Worm (Caenorhabditis elegans) whole organism, L4 larva: ENCODE results near the gene clec-222.

Experiments used
- ama-1 ChIP-seq: fragments of 150-350 bp; optimal IDR thresholded peaks from 2 replicates; lab custom pipeline; 2014; ENCODE audit warnings: inconsistent platforms, mixed read lengths
- arid-1 ChIP-seq: fragments of 200-800 bp; sonication (Bioruptor generic); conservative IDR thresholded peaks from 2 replicates; pipeline ENCODE4 v1.3.6; 2022; ENCODE audit warnings: missing genetic modification reagents, missing genetic modification characterization, missing compliant biosample characterization
- ceh-32 ChIP-seq: sonication (generic microtip); optimal IDR thresholded peaks from 2 replicates; lab custom pipeline; 2016; ENCODE audit warnings: mild to moderate bottlenecking, missing genetic modification characterization, missing compliant biosample characterization; ENCODE audit not compliant: poor library complexity
- dmd-8 ChIP-seq: fragments of 200-800 bp; sonication (Bioruptor generic); IDR thresholded peaks from 2 replicates; pipeline ENCODE4 v1.3.6; 2022; ENCODE audit warnings: missing genetic modification characterization, missing compliant biosample characterization
- lin-1 ChIP-seq: fragments of 200-800 bp; sonication (Bioruptor generic); IDR thresholded peaks from 2 replicates; pipeline ENCODE4 v1.3.6; 2022; ENCODE audit warnings: missing genetic modification reagents, missing genetic modification characterization, missing compliant biosample characterization
- mep-1 ChIP-seq: fragments of 150-350 bp; sonication (generic microtip); optimal IDR thresholded peaks from 3 replicates; lab custom pipeline; 2014; ENCODE audit warnings: missing biosample characterization, missing genetic modification characterization
- nhr-28 ChIP-seq: fragments of 150-350 bp; optimal IDR thresholded peaks from 2 replicates; lab custom pipeline; 2014; ENCODE audit warnings: missing biosample characterization, missing genetic modification characterization
- nhr-76 ChIP-seq: fragments of 150-350 bp; optimal IDR thresholded peaks from 2 replicates; lab custom pipeline; 2014; ENCODE audit warnings: missing biosample characterization, missing genetic modification characterization
- nhr-77 ChIP-seq: fragments of 150-350 bp; optimal IDR thresholded peaks from 2 replicates; lab custom pipeline; 2014; ENCODE audit warnings: missing biosample characterization, missing genetic modification characterization
- snpc-4 ChIP-seq: fragments of 150-350 bp; optimal IDR thresholded peaks from 2 replicates; lab custom pipeline; 2014; ENCODE audit warnings: missing biosample characterization, missing genetic modification characterization
- spr-1 ChIP-seq: sonication (generic microtip); optimal IDR thresholded peaks from 2 replicates; lab custom pipeline; 2016; ENCODE audit warnings: mild to moderate bottlenecking, missing genetic modification characterization, missing compliant biosample characterization
- spr-3 ChIP-seq: fragments of 200-800 bp; sonication (Bioruptor generic); optimal IDR thresholded peaks from 2 replicates; lab custom pipeline; 2018; ENCODE audit warnings: mild to moderate bottlenecking, missing genetic modification characterization, missing compliant biosample characterization
- unc-62 ChIP-seq, 3 experiments: fragments of 150-350 bp in 1 of 3; sonication (generic microtip); optimal IDR thresholded peaks in 2 of 3; peaks in 1 of 3; 1 replicate in 1 of 3; 2 replicates in 2 of 3; lab custom pipeline; 2014 to 2017; ENCODE audit warnings: missing biosample characterization in 3 of 3, missing genetic modification characterization in 3 of 3, missing genetic modification reagents in 3 of 3, missing genotype in 1 of 3
- vab-7 ChIP-seq: fragments of 200-800 bp; sonication (Bioruptor generic); IDR thresholded peaks from 2 replicates; pipeline ENCODE4 v1.3.6; 2022; ENCODE audit warnings: missing genetic modification reagents, missing genetic modification characterization, missing compliant biosample characterization

ce11 chrV:11241580-11241979, 29.6 kb upstream of the clec-222 start, which contains the start of gene pgap-1:
- TF ChIP-seq lin-1 (GFP tag; lab: Robert Waterston, UW) (no peak), ama-1 (no peak), vab-7 (no peak), spr-1 (tag; lab: Kevin White, UChicago) (no peak), dmd-8 (GFP tag; lab: Robert Waterston, UW) (no peak), mep-1 (no peak), arid-1 (GFP tag; lab: Robert Waterston, UW) (no peak), nhr-77 (tag; lab: Kevin White, UChicago) (no peak), ceh-32 (no peak), spr-3 (GFP tag; lab: Kevin White, UChicago) (no peak), unc-62 (GFP tag; optimal IDR thresholded peaks at IDR 0.05 in 1 of 2; lab: Kevin White, UChicago) (no peak), unc-62 (tag; optimal IDR thresholded peaks at IDR 0.05; lab: Kevin White, UChicago) (no peak), nhr-76 (no peak), nhr-28 (no peak), snpc-4 (no peak)
